Worm (Caenorhabditis elegans) whole organism, L2 larva: ENCODE data around the gene Y69H2.7.
A peak's percentile ranks its signal among the peaks of the same experiment; 100 is the strongest.

ENCODE experiments used
- C34F6.9 ChIP-seq: fragments of 150-350 bp; optimal IDR thresholded peaks from 2 replicates; lab custom pipeline; 2014; ENCODE audit warnings: missing biosample characterization, missing genetic modification characterization
- F13H6.1 ChIP-seq: sonication (generic microtip); optimal IDR thresholded peaks from 2 replicates; lab custom pipeline; 2016; ENCODE audit warnings: missing genetic modification characterization, missing compliant biosample characterization
- R02D3.7 ChIP-seq: fragments of 150-350 bp; optimal IDR thresholded peaks from 2 replicates; lab custom pipeline; 2014; ENCODE audit warnings: missing biosample characterization, missing genetic modification characterization
- Y55F3AM.14 ChIP-seq: fragments of 200-800 bp; sonication (Bioruptor generic); optimal IDR thresholded peaks from 2 replicates; lab custom pipeline; 2018; ENCODE audit warnings: mild to moderate bottlenecking, missing genetic modification characterization, missing compliant biosample characterization
- alr-1 ChIP-seq: fragments of 150-350 bp; optimal IDR thresholded peaks from 2 replicates; lab custom pipeline; 2014; ENCODE audit warnings: missing biosample characterization, missing genetic modification characterization
- aly-2 ChIP-seq: fragments of 150-350 bp; optimal IDR thresholded peaks from 2 replicates; lab custom pipeline; 2014; ENCODE audit warnings: missing biosample characterization, missing genetic modification characterization
- blmp-1 ChIP-seq: sonication (generic microtip); optimal IDR thresholded peaks from 2 replicates; lab custom pipeline; 2017; ENCODE audit warnings: missing genetic modification characterization, mild to moderate bottlenecking, missing compliant biosample characterization, antibody characterized with exemption, moderate library complexity; ENCODE audit not compliant: insufficient read depth
- ceh-16 ChIP-seq: fragments of 150-350 bp; optimal IDR thresholded peaks from 2 replicates; lab custom pipeline; 2014; ENCODE audit warnings: missing biosample characterization, missing genetic modification characterization
- egl-27 ChIP-seq: sonication (generic microtip); optimal IDR thresholded peaks from 3 replicates; lab custom pipeline; 2017; ENCODE audit warnings: missing biosample characterization, missing genetic modification reagents, missing genetic modification characterization
- elt-1 ChIP-seq: fragments of 150-350 bp; optimal IDR thresholded peaks from 2 replicates; lab custom pipeline; 2014; ENCODE audit warnings: missing biosample characterization, missing genetic modification characterization
- elt-3 ChIP-seq: sonication (generic microtip); optimal IDR thresholded peaks from 2 replicates; lab custom pipeline; 2017; ENCODE audit warnings: missing biosample characterization, missing genetic modification characterization
- lin-11 ChIP-seq: fragments of 150-350 bp; sonication (generic microtip); optimal IDR thresholded peaks from 2 replicates; lab custom pipeline; 2014; ENCODE audit warnings: missing biosample characterization, missing genetic modification characterization, inconsistent platforms, mixed read lengths
- lin-13 ChIP-seq: fragments of 150-350 bp; optimal IDR thresholded peaks from 2 replicates; lab custom pipeline; 2014; ENCODE audit warnings: missing biosample characterization, missing genetic modification reagents, missing genetic modification characterization
- lin-39 ChIP-seq: fragments of 150-350 bp; optimal IDR thresholded peaks from 2 replicates; lab custom pipeline; 2014; ENCODE audit warnings: missing biosample characterization, missing genetic modification reagents, missing genetic modification characterization
- lsy-2 ChIP-seq, 2 experiments: fragments of 150-350 bp in 1 of 2; sonication (generic microtip) in 1 of 2; optimal IDR thresholded peaks; 2 replicates each; lab custom pipeline; 2014 to 2017; ENCODE audit warnings: missing biosample characterization in 2 of 2, missing genetic modification characterization in 2 of 2
- mbf-1 ChIP-seq: sonication (generic microtip); optimal IDR thresholded peaks from 2 replicates; lab custom pipeline; 2017; ENCODE audit warnings: missing biosample characterization, missing genetic modification characterization
- mdl-1 ChIP-seq, 2 experiments: fragments of 150-350 bp in 1 of 2; sonication (generic microtip) in 1 of 2; optimal IDR thresholded peaks; 2 replicates each; lab custom pipeline; 2017; ENCODE audit warnings: missing biosample characterization in 2 of 2, missing genetic modification characterization in 2 of 2
- nhr-11 ChIP-seq: fragments of 150-350 bp; optimal IDR thresholded peaks from 2 replicates; lab custom pipeline; 2014; ENCODE audit warnings: missing biosample characterization, missing genetic modification characterization
- nhr-12 ChIP-seq: fragments of 150-350 bp; optimal IDR thresholded peaks from 2 replicates; lab custom pipeline; 2014; ENCODE audit warnings: missing biosample characterization, missing genetic modification characterization
- nhr-129 ChIP-seq: fragments of 150-350 bp; optimal IDR thresholded peaks from 2 replicates; lab custom pipeline; 2014; ENCODE audit warnings: missing biosample characterization, missing genetic modification characterization
- nhr-21 ChIP-seq: fragments of 150-350 bp; optimal IDR thresholded peaks from 2 replicates; lab custom pipeline; 2014; ENCODE audit warnings: missing biosample characterization, missing genetic modification characterization
- nhr-23 ChIP-seq: fragments of 150-350 bp; optimal IDR thresholded peaks from 2 replicates; lab custom pipeline; 2014; ENCODE audit warnings: missing biosample characterization, missing genetic modification reagents, missing genetic modification characterization
- nhr-237 ChIP-seq: fragments of 150-350 bp; optimal IDR thresholded peaks from 2 replicates; lab custom pipeline; 2014; ENCODE audit warnings: missing biosample characterization, missing genetic modification characterization
- nhr-25 ChIP-seq: fragments of 150-350 bp; sonication (generic microtip); optimal IDR thresholded peaks from 3 replicates; lab custom pipeline; 2014; ENCODE audit warnings: missing biosample characterization, missing genetic modification characterization
- nhr-77 ChIP-seq: fragments of 150-350 bp; optimal IDR thresholded peaks from 2 replicates; lab custom pipeline; 2014; ENCODE audit warnings: missing biosample characterization, missing genetic modification characterization
- sem-4 ChIP-seq: fragments of 150-350 bp; optimal IDR thresholded peaks from 2 replicates; lab custom pipeline; 2014; ENCODE audit warnings: missing biosample characterization, missing genetic modification reagents, missing genetic modification characterization
- sma-3 ChIP-seq: sonication (generic microtip); optimal IDR thresholded peaks from 2 replicates; lab custom pipeline; 2016; ENCODE audit warnings: missing genetic modification reagents, missing genetic modification characterization, missing compliant biosample characterization
- sma-9 ChIP-seq, 2 experiments: fragments of 150-350 bp in 1 of 2; sonication (generic microtip) in 1 of 2; optimal IDR thresholded peaks; 2 replicates each; lab custom pipeline; 2014 to 2016; ENCODE audit warnings: missing genetic modification characterization in 2 of 2, mild to moderate bottlenecking in 1 of 2, missing biosample characterization in 1 of 2, missing compliant biosample characterization in 1 of 2, missing genetic modification reagents in 1 of 2, moderate library complexity in 1 of 2
- snpc-4 ChIP-seq: fragments of 150-350 bp; optimal IDR thresholded peaks from 2 replicates; lab custom pipeline; 2014; ENCODE audit warnings: missing biosample characterization, missing genetic modification characterization
- unc-55 ChIP-seq: fragments of 150-350 bp; sonication (generic microtip); optimal IDR thresholded peaks from 3 replicates; lab custom pipeline; 2014; ENCODE audit warnings: missing biosample characterization, missing genetic modification reagents, missing genetic modification characterization
- ztf-1 ChIP-seq: fragments of 200-800 bp; sonication (Bioruptor generic); conservative IDR thresholded peaks from 2 replicates; pipeline ENCODE4 v1.3.6; 2022; ENCODE audit warnings: missing genetic modification characterization, missing compliant biosample characterization
- ztf-11 ChIP-seq: sonication (generic microtip); optimal IDR thresholded peaks from 2 replicates; lab custom pipeline; 2017; ENCODE audit warnings: missing biosample characterization, missing genetic modification characterization
- ztf-4 ChIP-seq: fragments of 150-350 bp; optimal IDR thresholded peaks from 2 replicates; lab custom pipeline; 2014; ENCODE audit warnings: missing biosample characterization, missing genetic modification characterization

Gene Y69H2.7

DNA sequence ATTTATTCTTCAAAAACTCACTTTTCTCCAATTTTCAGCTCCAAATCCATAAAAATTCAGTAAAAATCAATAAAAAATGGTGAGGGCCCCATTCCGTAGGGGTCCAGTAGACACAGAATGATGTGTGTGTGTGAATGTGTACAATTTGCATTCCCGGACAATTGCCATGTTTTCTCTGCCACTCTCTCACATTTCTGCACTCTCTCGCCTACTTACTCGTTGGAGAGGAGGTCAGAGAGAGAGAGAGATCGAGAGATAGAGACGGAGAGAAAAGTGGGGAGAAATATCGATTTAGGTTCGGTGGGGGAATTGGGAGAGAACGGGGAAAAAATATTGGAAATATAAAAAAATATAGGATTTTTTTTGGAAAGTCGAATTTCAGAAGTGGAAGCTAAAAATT lies 33.8 kb downstream of the Y69H2.7 start (continued):
- TF ChIP-seq mdl-1 (tag; optimal IDR thresholded peaks at IDR 0.05; lab: Kevin White, UChicago) (peak; percentile 16 to 66), nhr-77 (no peak), blmp-1 (tag; lab: Kevin White, UChicago) (no peak)

DNA sequence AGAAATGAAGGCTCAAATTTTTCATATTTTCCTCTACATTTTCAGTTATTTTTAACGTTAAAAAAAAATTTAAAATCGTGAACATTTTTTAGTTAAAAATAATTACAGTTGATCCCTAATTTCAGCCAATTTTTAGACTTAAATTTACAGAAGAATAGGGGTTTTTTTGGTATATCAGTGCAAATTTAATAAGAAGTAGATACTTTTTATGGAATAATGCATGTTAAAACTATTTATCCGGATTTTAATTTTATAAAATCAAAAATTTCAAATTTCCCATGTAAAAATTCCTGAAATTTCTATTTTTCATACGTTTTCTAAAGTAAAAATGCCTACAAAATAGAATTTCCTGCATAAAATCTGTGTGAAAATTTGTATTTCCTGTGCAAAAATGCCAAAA lies 34.3 kb downstream of the Y69H2.7 start:
- TF ChIP-seq elt-3 (tag; lab: Kevin White, UChicago) (no peak), nhr-11 (tag; lab: Kevin White, UChicago) (no peak), lin-13 (GFP tag; lab: Kevin White, UChicago) (no peak), sma-3 (GFP tag; lab: Kevin White, UChicago) (no peak), ceh-16 (no peak), F13H6.1 (tag; lab: Kevin White, UChicago) (no peak), lin-39 (tag; lab: Kevin White, UChicago) (no peak), Y55F3AM.14 (no peak), nhr-21 (no peak), ztf-11 (tag; lab: Kevin White, UChicago) (no peak), ztf-1 (GFP tag; lab: Robert Waterston, UW) (no peak), alr-1 (tag; lab: Kevin White, UChicago) (no peak), nhr-25 (tag; lab: Kevin White, UChicago) (no peak), lsy-2 (tag; optimal IDR thresholded peaks at IDR 0.05; lab: Kevin White, UChicago) (no peak)

DNA sequence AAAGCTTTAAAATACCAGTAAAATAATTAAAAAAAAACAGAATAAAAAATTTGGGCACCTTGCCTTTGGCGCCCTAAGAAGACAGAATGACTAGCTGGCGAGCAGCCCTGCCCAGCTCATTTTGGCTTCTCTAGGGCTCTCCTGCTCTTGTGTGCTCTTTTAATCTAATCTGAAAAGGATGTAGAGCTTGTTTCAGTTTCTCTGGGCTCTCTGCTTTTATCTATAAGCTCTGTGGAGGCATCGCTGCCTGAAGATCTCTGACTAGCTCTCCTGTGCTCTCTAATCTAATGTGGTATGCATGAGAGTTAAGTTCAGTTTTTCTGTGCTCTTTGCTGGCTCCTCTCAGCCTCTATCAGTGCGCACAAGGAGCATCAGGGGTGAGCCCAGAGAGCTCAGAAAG lies 36.1 kb downstream of the Y69H2.7 start:
- no peak for TF ChIP-seq lin-13 (GFP tag; lab: Kevin White, UChicago)
- TF ChIP-seq C34F6.9, result peak; percentile 21
- TF ChIP-seq unc-55 (GFP tag; lab: Kevin White, UChicago), result peak; percentile 23
- TF ChIP-seq snpc-4 (tag; lab: Kevin White, UChicago), result no peak
- TF ChIP-seq ceh-16, result no peak
- TF ChIP-seq nhr-77, result no peak
- no peak for TF ChIP-seq mbf-1

DNA sequence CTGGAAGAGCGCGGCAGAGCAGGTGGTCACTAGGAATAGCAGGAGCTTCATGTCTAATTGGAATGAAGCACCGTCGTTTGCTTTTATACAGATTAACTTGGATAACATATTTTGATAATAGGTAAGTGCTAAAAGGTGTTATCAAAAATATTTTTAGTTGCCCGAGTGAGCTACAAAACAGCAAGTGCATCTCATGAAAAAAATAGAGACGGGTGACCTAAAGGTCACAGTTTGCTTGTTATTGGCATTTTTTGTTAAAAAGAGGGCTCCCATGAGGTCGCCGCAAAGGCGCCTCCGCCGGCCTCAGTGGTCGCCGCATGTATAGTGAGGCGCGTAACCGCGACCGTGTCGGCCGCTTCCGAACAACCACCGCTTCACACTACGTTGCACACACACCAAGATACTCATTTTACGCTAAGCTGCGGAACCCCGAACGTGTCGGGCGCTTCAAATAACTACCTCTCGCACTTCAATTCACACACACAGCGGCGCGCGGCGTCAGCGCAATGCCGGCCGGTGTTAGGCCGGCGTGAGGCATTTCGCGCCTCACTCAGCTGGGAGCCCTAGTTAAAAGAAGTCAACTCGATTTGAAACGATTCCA lies 39.6 kb downstream of the Y69H2.7 start, which contains the start of gene asp-19:
Gene asp-19 (minus strand): TSS at position 51 of the 601 bp plus-strand sequence.
- TF ChIP-seq elt-1 (tag; lab: Kevin White, UChicago) (no peak), mdl-1 (tag; optimal IDR thresholded peaks at IDR 0.05; lab: Kevin White, UChicago) (no peak), nhr-77 (no peak), aly-2 (tag; lab: Kevin White, UChicago) (no peak), nhr-129 (tag; lab: Kevin White, UChicago) (no peak), egl-27 (no peak), nhr-237 (no peak), ztf-1 (GFP tag; lab: Robert Waterston, UW) (no peak), nhr-23 (tag; lab: Kevin White, UChicago) (no peak), sma-9 (GFP tag; optimal IDR thresholded peaks at IDR 0.05; lab: Kevin White, UChicago) (no peak), sma-9 (tag; optimal IDR thresholded peaks at IDR 0.05; lab: Kevin White, UChicago) (no peak), mbf-1 (no peak), sem-4 (tag; lab: Kevin White, UChicago) (no peak), sma-3 (GFP tag; lab: Kevin White, UChicago) (no peak), lsy-2 (tag; optimal IDR thresholded peaks at IDR 0.05; lab: Kevin White, UChicago) (no peak), ztf-4 (tag; lab: Kevin White, UChicago) (no peak), nhr-12 (tag; lab: Kevin White, UChicago) (no peak), lin-11 (no peak)

DNA sequence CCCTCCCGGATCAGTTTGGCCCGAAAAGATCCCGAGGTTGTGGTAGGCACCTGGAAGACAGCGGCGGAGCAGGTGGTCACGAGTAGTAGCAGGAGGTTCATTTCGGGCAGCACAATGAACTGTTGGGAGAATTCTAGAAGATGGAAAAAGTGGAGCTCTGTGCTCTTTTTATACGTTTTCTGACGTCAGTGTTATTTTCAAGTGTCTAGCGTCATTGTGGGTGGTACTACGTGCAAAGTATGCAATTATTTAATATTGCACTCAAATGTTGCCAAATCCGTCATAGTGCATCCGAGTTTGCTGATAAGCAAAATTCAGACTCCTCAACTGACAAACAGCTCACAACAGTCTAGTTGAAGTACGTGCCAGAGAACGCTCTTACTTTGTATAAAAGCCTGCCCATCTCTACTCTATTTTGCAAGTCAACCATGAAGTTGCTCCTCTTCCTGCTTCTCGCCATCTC lies 41.8 kb downstream of the Y69H2.7 start, which contains the start of the genes asp-18 and scl-19:
Gene asp-18 (minus strand): TSS at position 101 of the 463 bp plus-strand sequence.
Gene scl-19 (plus strand): TSS at position 413 of the 463 bp plus-strand sequence.
- TF ChIP-seq nhr-129 (tag; lab: Kevin White, UChicago), result no peak
- no peak for TF ChIP-seq R02D3.7 (tag; lab: Kevin White, UChicago)
- TF ChIP-seq, all 48 proteins: peak for 0
